In the genomic region with DNA sequence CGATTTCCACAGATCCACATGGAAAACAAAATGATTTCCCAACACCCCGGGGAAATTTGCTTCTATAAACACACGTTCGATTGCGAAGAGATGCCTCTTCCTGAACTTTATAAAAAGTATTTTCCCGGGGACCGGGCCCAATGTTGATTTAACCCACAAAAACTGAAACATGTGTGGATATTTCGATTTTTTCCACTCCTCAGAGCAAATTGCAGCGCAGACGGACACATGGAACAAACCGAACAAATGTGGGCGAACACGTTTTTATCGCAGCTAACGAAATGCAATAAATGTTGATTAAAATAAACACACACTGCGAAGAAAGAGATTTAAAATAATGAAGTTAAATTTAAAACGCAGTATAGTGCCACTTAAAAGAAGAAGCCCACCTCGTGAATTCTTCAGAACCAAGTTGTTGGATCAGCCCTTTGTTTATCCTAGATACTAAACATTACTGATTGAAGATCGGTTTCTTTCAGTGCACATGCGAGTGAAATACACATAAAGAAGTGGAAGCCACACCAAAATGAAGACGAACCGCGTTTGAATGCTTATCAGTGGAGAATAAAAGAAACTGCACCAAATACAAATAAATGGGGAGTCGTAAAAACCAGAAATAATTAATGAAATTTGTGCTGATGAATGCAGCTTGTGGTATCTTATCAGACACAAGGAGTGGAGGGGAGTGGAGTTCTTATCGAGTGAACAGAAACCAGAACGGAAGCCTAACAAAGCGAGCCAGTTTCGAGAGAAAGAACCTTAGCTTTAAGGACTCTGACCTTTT, we compare ENCODE assay signal across 2 fruit fly cellular contexts.
TF ChIP-seq lines count a peak whose summit lies in the region.

No protein-coding gene starts in this region.

TF ChIP-seq in whole organism, embryonic, 481 proteins besides CTCF, POLR2A, EP300 and RAD21 (continued from another document and continues in another):
- TF ChIP-seq hkb (optimal IDR thresholded peaks at IDR 0.05; lab: Kevin White, UChicago) (no peak), hkb (GFP tag; IDR thresholded peaks at IDR 0.05; lab: Robert Waterston, UW) (peak; percentile 87), lov (optimal IDR thresholded peaks at IDR 0.05; lab: Kevin White, UChicago) (no peak), lov (GFP tag; IDR thresholded peaks at IDR 0.05; lab: Robert Waterston, UW) (peak; percentile 76; the same call in 1 of the 3 replicates), pum (GFP tag; optimal IDR thresholded peaks at IDR 0.05; lab: Kevin White, UChicago) (peak; percentile 73), croc (GFP tag; conservative IDR thresholded peaks at IDR 0.05; lab: Robert Waterston, UW) (peak; percentile 76), lbe (GFP tag; optimal IDR thresholded peaks at IDR 0.05; lab: Kevin White, UChicago) (peak; percentile 91), Adf1 (GFP tag; IDR thresholded peaks at IDR 0.05; lab: Robert Waterston, UW) (no peak), gt (GFP tag; IDR thresholded peaks at IDR 0.05; lab: Robert Waterston, UW) (peak; percentile 41; the same call in 1 of the 2 replicates), gcm (GFP tag; optimal IDR thresholded peaks at IDR 0.05; lab: Kevin White, UChicago) (peak; percentile 78), tap (tag; optimal IDR thresholded peaks at IDR 0.05; lab: Kevin White, UChicago) (peak; percentile 91), CG18619 (GFP tag; optimal IDR thresholded peaks at IDR 0.05; lab: Kevin White, UChicago) (peak; percentile 46), CG31388 (GFP tag; optimal IDR thresholded peaks at IDR 0.05; lab: Kevin White, UChicago) (peak; percentile 7), Ravus (GFP tag; IDR thresholded peaks at IDR 0.05; lab: Robert Waterston, UW) (no peak; the same call in none of the 2 replicates), B-H2 (GFP tag; optimal IDR thresholded peaks at IDR 0.05; lab: Kevin White, UChicago) (no peak), CG2712 (tag; optimal IDR thresholded peaks at IDR 0.05; lab: Kevin White, UChicago) (peak; percentile 91), CG15696 (tag; optimal IDR thresholded peaks at IDR 0.05; lab: Kevin White, UChicago) (peak; percentile 16), CG32772 (GFP tag; IDR thresholded peaks at IDR 0.05; lab: Robert Waterston, UW) (peak; percentile 85), Vsx1 (GFP tag; optimal IDR thresholded peaks at IDR 0.05; lab: Kevin White, UChicago) (peak; percentile 28), ssp (GFP tag; IDR thresholded peaks at IDR 0.05; lab: Robert Waterston, UW) (peak; percentile 64; the same call in 1 of the 2 replicates), CG8089 (GFP tag; optimal IDR thresholded peaks at IDR 0.05; lab: Kevin White, UChicago) (peak; percentile 72), Aef1 (GFP tag; IDR thresholded peaks at IDR 0.05; lab: Robert Waterston, UW) (peak; percentile 63; the same call in 2 of the 3 replicates), eyg (GFP tag; optimal IDR thresholded peaks at IDR 0.05; lab: Kevin White, UChicago) (peak; percentile 69), Scr (GFP tag; IDR thresholded peaks at IDR 0.05; lab: Robert Waterston, UW; ENCODE audit: partially characterized antibody) (no peak), her (GFP tag; optimal IDR thresholded peaks at IDR 0.05; lab: Kevin White, UChicago) (peak; percentile 56), gfzf (GFP tag; optimal IDR thresholded peaks at IDR 0.05; lab: Kevin White, UChicago) (no peak), CG1233 (GFP tag; optimal IDR thresholded peaks at IDR 0.05; lab: Kevin White, UChicago) (peak; percentile 75), Xbp1 (GFP tag; optimal IDR thresholded peaks at IDR 0.05; lab: Kevin White, UChicago) (peak; percentile 85), CG15601 (tag; optimal IDR thresholded peaks at IDR 0.05; lab: Kevin White, UChicago) (peak; percentile 86), Nf-YA (GFP tag; IDR thresholded peaks at IDR 0.05; lab: Robert Waterston, UW) (peak; percentile 84), Elba2 (GFP tag; optimal IDR thresholded peaks at IDR 0.05; lab: Kevin White, UChicago) (no peak), Doc3 (GFP tag; IDR thresholded peaks at IDR 0.05; lab: Robert Waterston, UW; ENCODE audit: partially characterized antibody) (0 out of 3 replicates have a peak, but pooled peaks have one; percentile 24), phol (tag; optimal IDR thresholded peaks at IDR 0.05; lab: Kevin White, UChicago) (peak; percentile 90), odd (GFP tag; optimal IDR thresholded peaks at IDR 0.05; lab: Kevin White, UChicago) (peak; percentile 71), slou (GFP tag; optimal IDR thresholded peaks at IDR 0.05; lab: Kevin White, UChicago) (no peak), CG12104 (GFP tag; optimal IDR thresholded peaks at IDR 0.05; lab: Kevin White, UChicago) (peak; percentile 62), NFAT (GFP tag; IDR thresholded peaks at IDR 0.05; lab: Robert Waterston, UW) (no peak), CG17359 (tag; optimal IDR thresholded peaks at IDR 0.05; lab: Kevin White, UChicago) (peak; percentile 93), CG7786 (GFP tag; optimal IDR thresholded peaks at IDR 0.05; lab: Kevin White, UChicago) (no peak), sens-2 (GFP tag; IDR thresholded peaks at IDR 0.05; lab: Robert Waterston, UW) (peak; percentile 88), gce (GFP tag; IDR thresholded peaks at IDR 0.05; lab: Robert Waterston, UW) (peak; percentile 76), NC2β (GFP tag; optimal IDR thresholded peaks at IDR 0.05; lab: Kevin White, UChicago) (peak; percentile 79), lola (GFP tag; optimal IDR thresholded peaks at IDR 0.05; lab: Kevin White, UChicago) (peak in 1 of 3 experiments; percentile 73), CG10209 (GFP tag; optimal IDR thresholded peaks at IDR 0.05; lab: Kevin White, UChicago) (peak; percentile 58), Dad (GFP tag; optimal IDR thresholded peaks at IDR 0.05; lab: Kevin White, UChicago) (peak; percentile 82), slbo (GFP tag; IDR thresholded peaks at IDR 0.05; lab: Robert Waterston, UW) (peak; percentile 41; the same call in 1 of the 2 replicates), CG2116 (GFP tag; optimal IDR thresholded peaks at IDR 0.05; lab: Kevin White, UChicago) (peak; percentile 13), CG4820 (GFP tag; optimal IDR thresholded peaks at IDR 0.05; lab: Kevin White, UChicago) (peak; percentile 82), HLHmδ (GFP tag; optimal IDR thresholded peaks at IDR 0.05; lab: Kevin White, UChicago) (no peak), Asciz (GFP tag; optimal IDR thresholded peaks at IDR 0.05; lab: Kevin White, UChicago) (peak; percentile 91), wdn (GFP tag; IDR thresholded peaks at IDR 0.05; lab: Robert Waterston, UW) (no peak), CG17568 (GFP tag; optimal IDR thresholded peaks at IDR 0.05; lab: Kevin White, UChicago) (peak; percentile 57), tin (GFP tag; optimal IDR thresholded peaks at IDR 0.05; lab: Kevin White, UChicago) (peak; percentile 85), Poxn (GFP tag; IDR thresholded peaks at IDR 0.05; lab: Robert Waterston, UW) (no peak), cad (GFP tag; optimal IDR thresholded peaks at IDR 0.05; lab: Kevin White, UChicago) (no peak), CG1647 (GFP tag; optimal IDR thresholded peaks at IDR 0.05; lab: Kevin White, UChicago) (peak; percentile 79), CG42726 (GFP tag; IDR thresholded peaks at IDR 0.05; lab: Robert Waterston, UW; ENCODE audit: partially characterized antibody) (no peak), seq (GFP tag; IDR thresholded peaks at IDR 0.05; lab: Robert Waterston, UW) (peak; percentile 61), Lim3 (GFP tag; IDR thresholded peaks at IDR 0.05; lab: Robert Waterston, UW) (peak; percentile 62; the same call in 1 of the 2 replicates), cg (GFP tag; optimal IDR thresholded peaks at IDR 0.05; lab: Kevin White, UChicago) (no peak)

TF ChIP-seq in whole organism, prepupa, 60 proteins besides CTCF, POLR2A, EP300 and RAD21 (continued from another document):
- peak; percentile 49 for TF ChIP-seq CG8319 (GFP tag; optimal IDR thresholded peaks at IDR 0.05; lab: Kevin White, UChicago)
- TF ChIP-seq CG3919 (GFP tag; optimal IDR thresholded peaks at IDR 0.05; lab: Kevin White, UChicago), result peak; percentile 85
- TF ChIP-seq CG31627 (GFP tag; optimal IDR thresholded peaks at IDR 0.05; lab: Kevin White, UChicago), result peak; percentile 92
- peak; percentile 93 for TF ChIP-seq Hr39 (GFP tag; optimal IDR thresholded peaks at IDR 0.05; lab: Kevin White, UChicago)
- TF ChIP-seq CG15336 (GFP tag; IDR thresholded peaks at IDR 0.05; lab: Robert Waterston, UW), result peak; percentile 83
- TF ChIP-seq CG34406 (GFP tag; optimal IDR thresholded peaks at IDR 0.05; lab: Kevin White, UChicago), result peak; percentile 69
- peak; percentile 27 to 57 for TF ChIP-seq salr (GFP tag; optimal IDR thresholded peaks at IDR 0.05; lab: Kevin White, UChicago)
- peak; percentile 87 for TF ChIP-seq Gug (GFP tag; IDR thresholded peaks at IDR 0.05; lab: Robert Waterston, UW)
- peak; percentile 82 for TF ChIP-seq acj6 (GFP tag; optimal IDR thresholded peaks at IDR 0.05; lab: Kevin White, UChicago)
- peak; percentile 77 for TF ChIP-seq CG11294 (GFP tag; IDR thresholded peaks at IDR 0.05; lab: Robert Waterston, UW)
- peak; percentile 60 for TF ChIP-seq CG4318 (GFP tag; optimal IDR thresholded peaks at IDR 0.05; lab: Kevin White, UChicago)
